Worm (Caenorhabditis elegans) whole organism, L1 larva: ENCODE measurements around the gene ptrg-1.

Experiments
- C16A3.4 ChIP-seq: fragments of 150-350 bp; optimal IDR thresholded peaks from 2 replicates; lab custom pipeline; 2014; ENCODE audit warnings: missing biosample characterization, missing genetic modification characterization
- F16B12.6 ChIP-seq: fragments of 150-350 bp; optimal IDR thresholded peaks from 2 replicates; lab custom pipeline; 2014; ENCODE audit warnings: missing biosample characterization, missing genetic modification characterization
- ama-1 ChIP-seq: fragments of 150-350 bp; optimal IDR thresholded peaks from 2 replicates; lab custom pipeline; 2014
- blmp-1 ChIP-seq: fragments of 150-350 bp; optimal IDR thresholded peaks from 2 replicates; lab custom pipeline; 2014; ENCODE audit warnings: missing biosample characterization, missing genetic modification characterization
- ceh-8 ChIP-seq: fragments of 200-800 bp; sonication (Bioruptor generic); optimal IDR thresholded peaks from 2 replicates; lab custom pipeline; 2018; ENCODE audit warnings: mild to moderate bottlenecking, missing genetic modification characterization, moderate library complexity, missing compliant biosample characterization
- ceh-90 ChIP-seq: sonication (generic microtip); optimal IDR thresholded peaks from 2 replicates; lab custom pipeline; 2016; ENCODE audit warnings: missing genetic modification characterization, missing compliant biosample characterization
- ces-1 ChIP-seq: fragments of 150-350 bp; optimal IDR thresholded peaks from 2 replicates; lab custom pipeline; 2014; ENCODE audit warnings: missing biosample characterization, missing genetic modification reagents, missing genetic modification characterization
- dpl-1 ChIP-seq, 3 experiments: fragments of 150-350 bp in 2 of 3; sonication (generic microtip) in 1 of 3; optimal IDR thresholded peaks; 2 replicates each; lab custom pipeline; 2014 to 2017; ENCODE audit warnings: missing biosample characterization in 3 of 3, missing genetic modification characterization in 3 of 3, missing genetic modification reagents in 3 of 3
- efl-1 ChIP-seq, 4 experiments: fragments of 150-350 bp; optimal IDR thresholded peaks in 3 of 4; peaks in 1 of 4; 1 replicate in 1 of 4; 2 replicates in 3 of 4; lab custom pipeline; 2014; ENCODE audit warnings: missing biosample characterization in 2 of 4, missing genetic modification characterization in 2 of 4, missing genetic modification reagents in 2 of 4
- efl-3 ChIP-seq: fragments of 200-800 bp; sonication (Bioruptor generic); optimal IDR thresholded peaks from 2 replicates; lab custom pipeline; 2018; ENCODE audit warnings: mild to moderate bottlenecking, missing genetic modification characterization, missing compliant biosample characterization
- egl-13 ChIP-seq: sonication (generic microtip); optimal IDR thresholded peaks from 2 replicates; lab custom pipeline; 2016; ENCODE audit warnings: missing genotype, missing genetic modification reagents, missing genetic modification characterization, missing compliant biosample characterization
- egl-27 ChIP-seq, 2 experiments: fragments of 150-350 bp in 1 of 2; sonication (generic microtip); optimal IDR thresholded peaks; 3 replicates each; lab custom pipeline; 2017 to 2018; ENCODE audit warnings: missing biosample characterization in 2 of 2, missing genetic modification characterization in 2 of 2, missing genetic modification reagents in 2 of 2
- elt-2 ChIP-seq: sonication (generic microtip); optimal IDR thresholded peaks from 2 replicates; lab custom pipeline; 2016; ENCODE audit warnings: missing genetic modification characterization, mild to moderate bottlenecking, inconsistent platforms, missing compliant biosample characterization, missing genetic modification reagents
- fkh-4 ChIP-seq: sonication (generic microtip); optimal IDR thresholded peaks from 2 replicates; lab custom pipeline; 2016; ENCODE audit warnings: missing compliant biosample characterization, missing genetic modification characterization, borderline replicate concordance
- fkh-8 ChIP-seq: sonication (generic microtip); optimal IDR thresholded peaks from 2 replicates; lab custom pipeline; 2016; ENCODE audit warnings: mild to moderate bottlenecking, missing genetic modification characterization, missing compliant biosample characterization
- fos-1 ChIP-seq: fragments of 150-350 bp; optimal IDR thresholded peaks from 2 replicates; lab custom pipeline; 2014; ENCODE audit warnings: missing biosample characterization, missing genetic modification characterization
- isw-1 ChIP-seq: fragments of 200-800 bp; sonication (Bioruptor generic); IDR thresholded peaks from 2 replicates; pipeline ENCODE4 v1.3.6; 2022; ENCODE audit warnings: missing genetic modification characterization, missing compliant biosample characterization
- lin-13 ChIP-seq: fragments of 150-350 bp; optimal IDR thresholded peaks from 2 replicates; lab custom pipeline; 2014; ENCODE audit warnings: missing biosample characterization, missing genetic modification reagents, missing genetic modification characterization
- lin-35 ChIP-seq, 2 experiments: fragments of 150-350 bp; optimal IDR thresholded peaks; 2 replicates each; lab custom pipeline; 2014; ENCODE audit warnings: missing biosample characterization in 2 of 2, missing genetic modification characterization in 2 of 2, missing genetic modification reagents in 2 of 2
- lin-39 ChIP-seq: fragments of 150-350 bp; optimal IDR thresholded peaks from 2 replicates; lab custom pipeline; 2014; ENCODE audit warnings: missing biosample characterization, missing genetic modification reagents, missing genetic modification characterization
- lir-3 ChIP-seq: sonication (generic microtip); optimal IDR thresholded peaks from 2 replicates; lab custom pipeline; 2016; ENCODE audit warnings: mild to moderate bottlenecking, missing genetic modification characterization, moderate library complexity, missing compliant biosample characterization; ENCODE audit not compliant: poor library complexity
- mab-9 ChIP-seq: fragments of 200-800 bp; sonication (Bioruptor generic); IDR thresholded peaks from 2 replicates; pipeline ENCODE4 v1.3.6; 2022; ENCODE audit warnings: missing genetic modification reagents, missing genetic modification characterization, missing compliant biosample characterization
- mep-1 ChIP-seq: fragments of 150-350 bp; optimal IDR thresholded peaks from 2 replicates; lab custom pipeline; 2014; ENCODE audit warnings: missing biosample characterization, missing genetic modification characterization
- nhr-11 ChIP-seq: fragments of 150-350 bp; optimal IDR thresholded peaks from 2 replicates; lab custom pipeline; 2014; ENCODE audit warnings: missing biosample characterization, missing genetic modification characterization
- nhr-19 ChIP-seq: fragments of 200-800 bp; sonication (Bioruptor generic); conservative IDR thresholded peaks from 2 replicates; pipeline ENCODE4 v1.3.6; 2022; ENCODE audit warnings: missing genetic modification characterization, missing compliant biosample characterization
- nhr-28 ChIP-seq: fragments of 150-350 bp; optimal IDR thresholded peaks from 2 replicates; lab custom pipeline; 2014; ENCODE audit warnings: missing biosample characterization, missing genetic modification characterization
- nhr-71 ChIP-seq: sonication (generic microtip); optimal IDR thresholded peaks from 2 replicates; lab custom pipeline; 2016; ENCODE audit warnings: mild to moderate bottlenecking, missing genetic modification characterization, moderate library complexity, missing compliant biosample characterization
- nhr-76 ChIP-seq: sonication (generic microtip); optimal IDR thresholded peaks from 2 replicates; lab custom pipeline; 2017; ENCODE audit warnings: missing biosample characterization, missing genetic modification characterization
- nhr-77 ChIP-seq: fragments of 150-350 bp; optimal IDR thresholded peaks from 2 replicates; lab custom pipeline; 2014; ENCODE audit warnings: missing biosample characterization, missing genetic modification characterization
- nhr-84 ChIP-seq: sonication (generic microtip); optimal IDR thresholded peaks from 2 replicates; lab custom pipeline; 2017; ENCODE audit warnings: missing biosample characterization, missing genetic modification characterization
- nhr-85 ChIP-seq: sonication (generic microtip); peaks from one replicate; lab custom pipeline; 2016; ENCODE audit warnings: missing genetic modification characterization, inconsistent platforms, missing compliant biosample characterization
- pag-3 ChIP-seq: sonication (generic microtip); optimal IDR thresholded peaks from 2 replicates; lab custom pipeline; 2017; ENCODE audit warnings: missing genetic modification characterization, mild to moderate bottlenecking, missing compliant biosample characterization, antibody characterized with exemption, borderline replicate concordance; ENCODE audit not compliant: insufficient read depth
- pax-3 ChIP-seq: fragments of 200-800 bp; sonication (Bioruptor generic); optimal IDR thresholded peaks from 2 replicates; lab custom pipeline; 2018; ENCODE audit warnings: mild to moderate bottlenecking, missing genetic modification characterization, moderate library complexity, missing compliant biosample characterization
- skn-1 ChIP-seq: fragments of 150-350 bp; optimal IDR thresholded peaks from 2 replicates; lab custom pipeline; 2014; ENCODE audit warnings: missing biosample characterization, missing genetic modification characterization
- snpc-4 ChIP-seq: fragments of 150-350 bp; optimal IDR thresholded peaks from 2 replicates; lab custom pipeline; 2014; ENCODE audit warnings: missing biosample characterization, missing genetic modification characterization
- swsn-7 ChIP-seq: sonication (generic microtip); optimal IDR thresholded peaks from 2 replicates; lab custom pipeline; 2016; ENCODE audit warnings: missing genetic modification characterization, missing compliant biosample characterization
- unc-30 ChIP-seq: sonication (generic microtip); optimal IDR thresholded peaks from 2 replicates; lab custom pipeline; 2017; ENCODE audit warnings: missing biosample characterization, missing genetic modification characterization
- unc-62 ChIP-seq: fragments of 150-350 bp; optimal IDR thresholded peaks from 2 replicates; lab custom pipeline; 2014; ENCODE audit warnings: missing biosample characterization, missing genetic modification reagents, missing genetic modification characterization

The ptrg-1 gene

DNA sequence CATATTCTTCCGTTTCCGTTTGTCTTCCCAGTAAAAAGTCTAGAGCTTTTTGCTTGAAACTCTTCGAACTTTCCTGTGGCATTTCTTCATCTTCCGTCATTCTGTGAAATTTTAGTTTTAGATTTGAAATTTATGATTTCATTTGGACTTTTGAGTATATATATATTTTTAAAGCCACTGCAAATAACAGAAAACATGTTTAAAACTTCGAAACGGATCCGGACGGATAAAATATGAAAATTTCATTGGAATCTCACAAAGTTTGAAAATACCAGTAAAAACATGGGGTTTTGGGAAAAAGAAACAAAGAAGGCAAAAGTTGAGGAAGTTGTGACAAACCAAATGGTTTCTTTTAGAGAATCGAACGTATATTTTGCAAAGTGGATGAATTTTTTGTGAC lies 45.3 kb downstream of the ptrg-1 start, which contains the start of gene pigs-1:
pigs-1 (minus strand) TSS at position 101 of the 400 bp plus-strand sequence.
- TF ChIP-seq nhr-28 (tag; lab: Kevin White, UChicago) (no peak), nhr-11 (no peak), isw-1 (GFP tag; lab: Robert Waterston, UW) (no peak), nhr-85 (tag; lab: Kevin White, UChicago) (no peak), lin-39 (tag; lab: Kevin White, UChicago) (no peak), nhr-76 (tag; lab: Kevin White, UChicago) (no peak), lin-35 (GFP tag; optimal IDR thresholded peaks at IDR 0.05; lab: Kevin White, UChicago) (no peak), F16B12.6 (tag; lab: Kevin White, UChicago) (no peak), mep-1 (tag; lab: Kevin White, UChicago) (no peak), swsn-7 (tag; lab: Kevin White, UChicago) (no peak), snpc-4 (tag; lab: Kevin White, UChicago) (no peak), C16A3.4 (tag; lab: Kevin White, UChicago) (no peak), skn-1 (tag; lab: Kevin White, UChicago) (no peak), lir-3 (tag; lab: Kevin White, UChicago) (no peak)

ce11 chrIV:10146885-10147284 lies 47.4 kb downstream of the ptrg-1 start, which contains the start of gene T14G10.8:
TSS of gene T14G10.8 (minus strand) at chrIV:10146985.
- TF ChIP-seq unc-30 = no peak

ce11 chrIV:10144909-10145308 lies 49.3 kb downstream of the ptrg-1 start:
- TF ChIP-seq unc-30 (no peak), egl-13 (tag; lab: Kevin White, UChicago) (no peak), efl-3 (GFP tag; lab: Kevin White, UChicago) (no peak), dpl-1 (GFP tag; optimal IDR thresholded peaks at IDR 0.05; lab: Kevin White, UChicago) (no peak), nhr-84 (no peak), C16A3.4 (tag; lab: Kevin White, UChicago) (no peak), lin-35 (GFP tag; optimal IDR thresholded peaks at IDR 0.05; lab: Kevin White, UChicago) (no peak), elt-2 (tag; lab: Kevin White, UChicago) (no peak), nhr-71 (no peak), nhr-85 (tag; lab: Kevin White, UChicago) (no peak), ceh-90 (tag; lab: Kevin White, UChicago) (no peak), ama-1 (lab: Kevin White, UChicago) (no peak), ceh-8 (GFP tag; lab: Kevin White, UChicago) (no peak), pax-3 (no peak), nhr-77 (tag; lab: Kevin White, UChicago) (no peak), mab-9 (no peak), pag-3 (tag; lab: Kevin White, UChicago) (no peak), lin-13 (no peak), nhr-76 (tag; lab: Kevin White, UChicago) (no peak)

DNA sequence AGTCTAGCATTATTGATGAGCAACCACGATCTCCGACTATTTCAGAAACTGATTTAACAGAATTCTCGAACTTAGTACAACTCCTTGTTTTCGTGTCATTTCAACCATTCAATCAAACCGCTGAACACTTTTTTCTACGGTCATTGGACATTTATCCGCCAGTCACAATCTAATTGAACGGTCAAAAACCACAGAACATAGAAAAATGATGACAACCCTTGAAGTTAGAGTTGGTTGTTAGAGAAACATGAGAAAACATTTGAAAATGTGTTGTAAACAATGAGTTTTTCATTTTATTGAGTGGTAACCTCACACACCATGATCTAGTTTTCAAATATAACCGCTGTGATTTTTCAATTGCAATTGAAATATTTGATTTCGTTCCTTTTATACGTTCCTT lies 49.8 kb downstream of the ptrg-1 start:
- TF ChIP-seq skn-1 (tag; lab: Kevin White, UChicago) = peak; percentile 55
- TF ChIP-seq efl-1 (optimal IDR thresholded peaks at IDR 0.05; lab: Kevin White, UChicago) = no peak
- TF ChIP-seq efl-1 (GFP tag; optimal IDR thresholded peaks at IDR 0.05 in 1 of 2; lab: Kevin White, UChicago) = no peak

- TF ChIP-seq nhr-85 (tag; lab: Kevin White, UChicago) = no peak
- TF ChIP-seq lin-35 (GFP tag; optimal IDR thresholded peaks at IDR 0.05; lab: Kevin White, UChicago) = no peak
- TF ChIP-seq fos-1 (tag; lab: Kevin White, UChicago) = no peak
- no peak for TF ChIP-seq fkh-4 (tag; lab: Kevin White, UChicago)
- no peak for TF ChIP-seq skn-1 (tag; lab: Kevin White, UChicago)
- TF ChIP-seq nhr-76 (tag; lab: Kevin White, UChicago) = no peak
- no peak for TF ChIP-seq nhr-19 (GFP tag; lab: Robert Waterston, UW)
- no peak for TF ChIP-seq efl-3 (GFP tag; lab: Kevin White, UChicago)
- no peak for TF ChIP-seq ces-1 (GFP tag; lab: Kevin White, UChicago)
- no peak for TF ChIP-seq fkh-8
- TF ChIP-seq unc-62 (GFP tag; lab: Kevin White, UChicago) = no peak
- TF ChIP-seq egl-27 (tag; optimal IDR thresholded peaks at IDR 0.05; lab: Kevin White, UChicago) = no peak
- TF ChIP-seq blmp-1 (tag; lab: Kevin White, UChicago) = no peak
These were observed 50.6 kb downstream of the ptrg-1 start, which contains the start of gene msp-38 for ce11 chrIV:10143640-10144039. TSS of gene msp-38 (minus strand) at chrIV:10143740.
